Worm (Caenorhabditis elegans): Measurements from ENCODE around the gene M03B6.3.

ce11 chrX:13864191-13864590 lies at the start of gene M03B6.3:
- TF ChIP-seq W03F9.2 (tag; optimal IDR thresholded peaks at IDR 0.05), result no peak
- TF ChIP-seq him-1 (tag; optimal IDR thresholded peaks at IDR 0.05), result no peak

Measured in whole organism, L4/young adult.